Fruit fly (Drosophila melanogaster): Measurements from ENCODE around the gene CG31688.

Gene CG31688

DNA sequence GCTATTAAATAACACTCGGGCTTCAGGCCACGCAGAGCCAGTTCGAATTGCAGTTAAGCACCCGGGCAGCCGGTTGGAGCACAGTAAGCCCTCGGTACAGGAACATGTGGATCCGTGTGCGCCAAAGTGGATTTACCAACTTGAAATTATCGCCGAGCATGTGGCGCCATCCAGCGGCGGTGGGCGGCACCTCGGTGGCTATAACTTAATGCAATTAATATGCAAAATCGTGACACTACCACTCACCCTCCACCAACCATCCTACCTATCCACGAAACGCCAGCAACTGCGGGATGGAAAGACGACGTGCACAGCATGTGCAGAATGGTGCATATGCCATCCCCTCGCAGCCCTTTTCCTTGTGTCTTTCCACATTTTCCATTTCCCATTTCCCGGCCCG lies 62.1 kb downstream of the CG31688 start:
- no peak for TF ChIP-seq pan (optimal IDR thresholded peaks at IDR 0.05)
- TF ChIP-seq CG9705 (GFP tag; optimal IDR thresholded peaks at IDR 0.05) = no peak
- TF ChIP-seq Vsx2 (GFP tag; optimal IDR thresholded peaks at IDR 0.05; ENCODE audit: partially characterized antibody) = no peak
- no peak for TF ChIP-seq Rel (GFP tag; optimal IDR thresholded peaks at IDR 0.05)
- TF ChIP-seq Rel (tag; optimal IDR thresholded peaks at IDR 0.05) = no peak
- no peak for TF ChIP-seq dmrt93B (GFP tag; optimal IDR thresholded peaks at IDR 0.05)
- no peak for TF ChIP-seq dsf (GFP tag; optimal IDR thresholded peaks at IDR 0.05; ENCODE audit: borderline replicate concordance)
- TF ChIP-seq woc (GFP tag; optimal IDR thresholded peaks at IDR 0.05) = no peak
- TF ChIP-seq foxo (GFP tag; optimal IDR thresholded peaks at IDR 0.05) = no peak
- TF ChIP-seq GATAd (GFP tag; optimal IDR thresholded peaks at IDR 0.05) = no peak
- TF ChIP-seq Abd-B (GFP tag; optimal IDR thresholded peaks at IDR 0.05) = no peak

DNA sequence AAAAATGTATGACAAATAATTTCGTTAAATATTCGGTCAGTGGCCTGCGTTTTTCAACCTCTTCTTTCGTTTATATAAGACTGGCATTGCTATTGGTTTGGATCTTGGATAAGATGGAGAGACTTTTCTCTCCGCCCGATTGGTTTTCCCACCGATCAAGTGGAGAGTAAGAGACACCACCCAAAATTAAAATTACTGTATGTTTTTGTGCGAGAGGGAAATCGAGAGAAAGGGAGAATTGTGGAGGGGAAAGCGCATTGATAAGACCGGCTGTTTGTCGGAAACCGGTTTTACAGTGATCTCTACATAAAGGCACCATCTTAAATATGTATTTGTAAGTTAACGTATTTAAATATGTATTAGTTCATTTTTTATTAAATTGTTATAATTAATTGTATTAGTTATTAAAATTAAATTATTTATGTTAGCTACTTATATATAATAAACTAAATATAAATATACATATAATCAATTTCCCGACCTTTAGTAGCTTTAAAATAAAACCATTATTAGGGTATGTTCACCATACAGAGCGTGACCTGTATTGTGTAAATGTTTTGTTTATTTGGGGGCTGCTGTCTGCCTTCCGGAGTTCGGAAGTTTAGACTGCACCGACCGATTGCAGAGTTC lies 68.5 kb downstream of the CG31688 start, which contains the start of gene CG34007:
CG34007 (plus strand) TSS at position 608 of the 630 bp plus-strand sequence.
- no peak for TF ChIP-seq Dif (GFP tag; optimal IDR thresholded peaks at IDR 0.05; ENCODE audit: partially characterized antibody)
- TF ChIP-seq Myc (optimal IDR thresholded peaks at IDR 0.05) = no peak
- no peak for TF ChIP-seq dl (GFP tag; optimal IDR thresholded peaks at IDR 0.05; ENCODE audit: insufficient read depth in 1 of 2, partially characterized antibody in 2 of 2)
- TF ChIP-seq h (GFP tag; optimal IDR thresholded peaks at IDR 0.05) = no peak
- no peak for TF ChIP-seq tai (GFP tag; optimal IDR thresholded peaks at IDR 0.05)
- peak; percentile 73 for TF ChIP-seq HLH106 (tag; optimal IDR thresholded peaks at IDR 0.05)
- TF ChIP-seq CG9705 (GFP tag; optimal IDR thresholded peaks at IDR 0.05) = no peak
- TF ChIP-seq sage (GFP tag; optimal IDR thresholded peaks at IDR 0.05) = no peak
- peak; percentile 10 for TF ChIP-seq rgr (GFP tag; optimal IDR thresholded peaks at IDR 0.05)
- TF ChIP-seq dsf (GFP tag; optimal IDR thresholded peaks at IDR 0.05; ENCODE audit: borderline replicate concordance) = no peak
- TF ChIP-seq ey (GFP tag; optimal IDR thresholded peaks at IDR 0.05) = no peak
- no peak for TF ChIP-seq brk (GFP tag; optimal IDR thresholded peaks at IDR 0.05)
- TF ChIP-seq OdsH (GFP tag; optimal IDR thresholded peaks at IDR 0.05) = peak; percentile 40
- TF ChIP-seq Vsx2 (GFP tag; optimal IDR thresholded peaks at IDR 0.05; ENCODE audit: partially characterized antibody) = no peak
- no peak for TF ChIP-seq Hnf4 (GFP tag; optimal IDR thresholded peaks at IDR 0.05)
- TF ChIP-seq usp (GFP tag; optimal IDR thresholded peaks at IDR 0.05) = no peak
- TF ChIP-seq lola (GFP tag; optimal IDR thresholded peaks at IDR 0.05) = no peak
- TF ChIP-seq psq (GFP tag; optimal IDR thresholded peaks at IDR 0.05) = peak; percentile 48
- no peak for TF ChIP-seq jim (GFP tag; optimal IDR thresholded peaks at IDR 0.05)
- no peak for TF ChIP-seq Hr83 (GFP tag; optimal IDR thresholded peaks at IDR 0.05; ENCODE audit: poor library complexity, severe bottlenecking)
- TF ChIP-seq br (GFP tag; optimal IDR thresholded peaks at IDR 0.05) = no peak
- TF ChIP-seq N (GFP tag; optimal IDR thresholded peaks at IDR 0.05) = no peak
- TF ChIP-seq CrebA (GFP tag; optimal IDR thresholded peaks at IDR 0.05; ENCODE audit: borderline replicate concordance) = no peak
- no peak for TF ChIP-seq Abd-B (GFP tag; optimal IDR thresholded peaks at IDR 0.05)
- TF ChIP-seq dmrt93B (GFP tag; optimal IDR thresholded peaks at IDR 0.05) = peak; percentile 50
- no peak for TF ChIP-seq Mio (GFP tag; optimal IDR thresholded peaks at IDR 0.05)
- no peak for TF ChIP-seq woc (GFP tag; optimal IDR thresholded peaks at IDR 0.05)
- no peak for TF ChIP-seq Rel (GFP tag; optimal IDR thresholded peaks at IDR 0.05)
- peak; percentile 5 for TF ChIP-seq Rel (tag; optimal IDR thresholded peaks at IDR 0.05)
- TF ChIP-seq fru (GFP tag; optimal IDR thresholded peaks at IDR 0.05) = peak; percentile 0
- TF ChIP-seq sv (GFP tag; optimal IDR thresholded peaks at IDR 0.05) = no peak
- TF ChIP-seq pan (optimal IDR thresholded peaks at IDR 0.05) = no peak
- peak; percentile 88 for TF ChIP-seq Sp1 (GFP tag; optimal IDR thresholded peaks at IDR 0.05)
- no peak for TF ChIP-seq CG32264 (GFP tag; optimal IDR thresholded peaks at IDR 0.05)
- TF ChIP-seq GATAd (GFP tag; optimal IDR thresholded peaks at IDR 0.05) = no peak
- no peak for TF ChIP-seq Hr78 (GFP tag; optimal IDR thresholded peaks at IDR 0.05)
- no peak for TF ChIP-seq Dfd (GFP tag; optimal IDR thresholded peaks at IDR 0.05)
- peak in 1 of 2 experiments; percentile 45 for TF ChIP-seq foxo (GFP tag; optimal IDR thresholded peaks at IDR 0.05)
- TF ChIP-seq Jra (GFP tag; optimal IDR thresholded peaks at IDR 0.05) = no peak

Data from whole organism, wandering third instar larva.